Worm (Caenorhabditis elegans) whole organism, young adult: ENCODE data around the gene srh-214.

Experiments
- ama-1 ChIP-seq, 3 experiments: fragments of 150-350 bp in 1 of 3; sonication (generic microtip) in 2 of 3; optimal IDR thresholded peaks; 2 replicates each; lab custom pipeline; 2014 to 2018; ENCODE audit warnings: missing biosample characterization in 2 of 3, missing genetic modification characterization in 2 of 3, missing genetic modification reagents in 2 of 3
- ceh-79 ChIP-seq: sonication (generic microtip); optimal IDR thresholded peaks from 2 replicates; lab custom pipeline; 2017; ENCODE audit warnings: mild to moderate bottlenecking, missing genetic modification characterization, missing compliant biosample characterization
- madf-10 ChIP-seq: sonication (generic microtip); optimal IDR thresholded peaks from 2 replicates; lab custom pipeline; 2016; ENCODE audit warnings: mild to moderate bottlenecking, missing genetic modification characterization, missing compliant biosample characterization

ce11 chrV:16779971-16780370 lies 49.6 kb downstream of the srh-214 start:
- TF ChIP-seq ceh-79 (no peak), ama-1 (optimal IDR thresholded peaks at IDR 0.05; lab: Kevin White, UChicago) (no peak), ama-1 (GFP tag; optimal IDR thresholded peaks at IDR 0.05; lab: Kevin White, UChicago) (no peak), madf-10 (tag; lab: Kevin White, UChicago) (no peak)
